Worm (Caenorhabditis elegans): ENCODE data around the gene C27F2.9.
A peak's percentile ranks its signal among the peaks of the same experiment; 100 is the strongest.

The C27F2.9 gene

ce11 chrIII:4951824-4952223, 11.0 kb downstream of the C27F2.9 start, which contains the start of gene flh-2:
flh-2 (plus strand) TSS chrIII:4952124.
- TF ChIP-seq mls-2 (tag; optimal IDR thresholded peaks at IDR 0.05): no peak
- TF ChIP-seq nhr-76 (tag; optimal IDR thresholded peaks at IDR 0.05): no peak
- no peak for TF ChIP-seq lin-32 (GFP tag; optimal IDR thresholded peaks at IDR 0.05)
- no peak for TF ChIP-seq nhr-2 (tag; optimal IDR thresholded peaks at IDR 0.05)
- no peak for TF ChIP-seq ces-1 (GFP tag; optimal IDR thresholded peaks at IDR 0.05)
- TF ChIP-seq nhr-237 (tag; optimal IDR thresholded peaks at IDR 0.05): no peak
- TF ChIP-seq nhr-12 (tag; optimal IDR thresholded peaks at IDR 0.05): no peak
- TF ChIP-seq ham-2 (GFP tag; optimal IDR thresholded peaks at IDR 0.05): no peak
- TF ChIP-seq blmp-1 (tag; optimal IDR thresholded peaks at IDR 0.05): no peak
- no peak for TF ChIP-seq drap-1 (GFP tag; optimal IDR thresholded peaks at IDR 0.05)
- TF ChIP-seq ceh-43 (GFP tag; optimal IDR thresholded peaks at IDR 0.05): no peak
- TF ChIP-seq sem-2 (GFP tag; optimal IDR thresholded peaks at IDR 0.05): no peak
- no peak for TF ChIP-seq ceh-39 (tag; optimal IDR thresholded peaks at IDR 0.05)
- TF ChIP-seq lin-13 (tag; optimal IDR thresholded peaks at IDR 0.05): no peak
- no peak for TF ChIP-seq snpc-4 (tag; optimal IDR thresholded peaks at IDR 0.05)
- TF ChIP-seq M03D4.4 (tag; optimal IDR thresholded peaks at IDR 0.05): no peak
- TF ChIP-seq tbx-8 (GFP tag; optimal IDR thresholded peaks at IDR 0.05): no peak
- no peak for TF ChIP-seq lsy-2 (tag; optimal IDR thresholded peaks at IDR 0.05)

- no peak for TF ChIP-seq M03D4.4 (tag; optimal IDR thresholded peaks at IDR 0.05)
- no peak for TF ChIP-seq cnd-1 (tag; optimal IDR thresholded peaks at IDR 0.05)
- no peak for TF ChIP-seq zip-8 (tag; optimal IDR thresholded peaks at IDR 0.05)
- TF ChIP-seq elt-3 (tag; optimal IDR thresholded peaks at IDR 0.05): no peak
- TF ChIP-seq lin-32 (GFP tag; optimal IDR thresholded peaks at IDR 0.05): no peak
- no peak for TF ChIP-seq sem-2 (GFP tag; optimal IDR thresholded peaks at IDR 0.05)
- no peak for TF ChIP-seq nhr-2 (tag; optimal IDR thresholded peaks at IDR 0.05)
- no peak for TF ChIP-seq hlh-1 (tag; optimal IDR thresholded peaks at IDR 0.05)
- TF ChIP-seq elt-1 (tag; optimal IDR thresholded peaks at IDR 0.05; ENCODE audit: borderline replicate concordance, insufficient read depth): no peak
- no peak for TF ChIP-seq unc-120 (tag; optimal IDR thresholded peaks at IDR 0.05; ENCODE audit: poor library complexity, severe bottlenecking)
- TF ChIP-seq sptf-1 (tag; optimal IDR thresholded peaks at IDR 0.05): no peak
- TF ChIP-seq drap-1 (GFP tag; optimal IDR thresholded peaks at IDR 0.05): no peak
- no peak for TF ChIP-seq lin-13 (tag; optimal IDR thresholded peaks at IDR 0.05)
- no peak for TF ChIP-seq mab-5 (tag; optimal IDR thresholded peaks at IDR 0.05)
- no peak for TF ChIP-seq flh-1 (GFP tag; optimal IDR thresholded peaks at IDR 0.05)
- no peak for TF ChIP-seq mls-2 (tag; optimal IDR thresholded peaks at IDR 0.05)
- TF ChIP-seq nhr-76 (tag; optimal IDR thresholded peaks at IDR 0.05): no peak
- no peak for TF ChIP-seq tbx-8 (GFP tag; optimal IDR thresholded peaks at IDR 0.05)
Observed at ce11 chrIII:4951210-4951609, 11.6 kb downstream of the C27F2.9 start.

- no peak for TF ChIP-seq ceh-39 (tag; optimal IDR thresholded peaks at IDR 0.05)
- TF ChIP-seq unc-120 (tag; optimal IDR thresholded peaks at IDR 0.05; ENCODE audit: poor library complexity, severe bottlenecking): no peak
- no peak for TF ChIP-seq mls-2 (tag; optimal IDR thresholded peaks at IDR 0.05)
Observed at ce11 chrIII:4950345-4950744, 12.5 kb downstream of the C27F2.9 start.

ce11 chrIII:4948631-4949030, 14.2 kb downstream of the C27F2.9 start:
- TF ChIP-seq sptf-1 (tag; optimal IDR thresholded peaks at IDR 0.05): peak; percentile 49
- no peak for TF ChIP-seq elt-1 (tag; optimal IDR thresholded peaks at IDR 0.05; ENCODE audit: borderline replicate concordance, insufficient read depth)
- peak; percentile 7 for TF ChIP-seq drap-1 (GFP tag; optimal IDR thresholded peaks at IDR 0.05)
- peak; percentile 51 for TF ChIP-seq mls-2 (tag; optimal IDR thresholded peaks at IDR 0.05)
- TF ChIP-seq unc-120 (tag; optimal IDR thresholded peaks at IDR 0.05; ENCODE audit: poor library complexity, severe bottlenecking): peak; percentile 50
- peak; percentile 31 for TF ChIP-seq flh-1 (GFP tag; optimal IDR thresholded peaks at IDR 0.05)
- peak; percentile 46 for TF ChIP-seq pha-4 (tag; optimal IDR thresholded peaks at IDR 0.05)
- peak; percentile 46 for TF ChIP-seq mep-1 (tag; optimal IDR thresholded peaks at IDR 0.05)
- peak; percentile 44 for TF ChIP-seq M03D4.4 (tag; optimal IDR thresholded peaks at IDR 0.05)
- TF ChIP-seq tbx-8 (GFP tag; optimal IDR thresholded peaks at IDR 0.05): no peak
- TF ChIP-seq cnd-1 (tag; optimal IDR thresholded peaks at IDR 0.05): no peak
- TF ChIP-seq ham-2 (GFP tag; optimal IDR thresholded peaks at IDR 0.05): peak; percentile 61
- TF ChIP-seq nhr-2 (tag; optimal IDR thresholded peaks at IDR 0.05): no peak

ce11 chrIII:4947352-4947751, 15.5 kb downstream of the C27F2.9 start:
- TF ChIP-seq unc-120 (tag; optimal IDR thresholded peaks at IDR 0.05; ENCODE audit: poor library complexity, severe bottlenecking): peak; percentile 64
- peak; percentile 43 for TF ChIP-seq tbx-8 (GFP tag; optimal IDR thresholded peaks at IDR 0.05)
- TF ChIP-seq ztf-11 (tag; optimal IDR thresholded peaks at IDR 0.05): peak; percentile 83
- peak; percentile 80 for TF ChIP-seq ham-2 (GFP tag; optimal IDR thresholded peaks at IDR 0.05)
- no peak for TF ChIP-seq nhr-237 (tag; optimal IDR thresholded peaks at IDR 0.05)
- TF ChIP-seq pha-4 (tag; optimal IDR thresholded peaks at IDR 0.05): no peak
- peak; percentile 57 for TF ChIP-seq drap-1 (GFP tag; optimal IDR thresholded peaks at IDR 0.05)
- no peak for TF ChIP-seq lin-13 (tag; optimal IDR thresholded peaks at IDR 0.05)
- TF ChIP-seq mep-1 (tag; optimal IDR thresholded peaks at IDR 0.05): peak; percentile 52
- TF ChIP-seq nhr-2 (tag; optimal IDR thresholded peaks at IDR 0.05): no peak
- no peak for TF ChIP-seq nhr-76 (tag; optimal IDR thresholded peaks at IDR 0.05)
- peak; percentile 58 for TF ChIP-seq ceh-43 (GFP tag; optimal IDR thresholded peaks at IDR 0.05)
- TF ChIP-seq mls-2 (tag; optimal IDR thresholded peaks at IDR 0.05): peak; percentile 86
- TF ChIP-seq ceh-83 (GFP tag; optimal IDR thresholded peaks at IDR 0.05): peak; percentile 78
- peak; percentile 84 for TF ChIP-seq sptf-1 (tag; optimal IDR thresholded peaks at IDR 0.05)
- peak; percentile 29 for TF ChIP-seq sem-2 (GFP tag; optimal IDR thresholded peaks at IDR 0.05)
- TF ChIP-seq lsy-2 (tag; optimal IDR thresholded peaks at IDR 0.05): no peak
- TF ChIP-seq hlh-1 (tag; optimal IDR thresholded peaks at IDR 0.05): peak; percentile 15
- no peak for TF ChIP-seq elt-1 (tag; optimal IDR thresholded peaks at IDR 0.05; ENCODE audit: borderline replicate concordance, insufficient read depth)
- TF ChIP-seq snpc-4 (tag; optimal IDR thresholded peaks at IDR 0.05): no peak
- peak; percentile 91 for TF ChIP-seq cnd-1 (tag; optimal IDR thresholded peaks at IDR 0.05)
- no peak for TF ChIP-seq nhr-28 (tag; optimal IDR thresholded peaks at IDR 0.05)
- TF ChIP-seq ces-1 (GFP tag; optimal IDR thresholded peaks at IDR 0.05): peak; percentile 71
- peak; percentile 71 for TF ChIP-seq unc-62 (GFP tag; optimal IDR thresholded peaks at IDR 0.05)
- TF ChIP-seq flh-1 (GFP tag; optimal IDR thresholded peaks at IDR 0.05): no peak
- TF ChIP-seq elt-3 (tag; optimal IDR thresholded peaks at IDR 0.05): no peak
- peak; percentile 73 for TF ChIP-seq M03D4.4 (tag; optimal IDR thresholded peaks at IDR 0.05)
- TF ChIP-seq unc-39 (tag; optimal IDR thresholded peaks at IDR 0.05): no peak
- no peak for TF ChIP-seq mab-5 (tag; optimal IDR thresholded peaks at IDR 0.05)
- peak; percentile 20 for TF ChIP-seq lin-32 (GFP tag; optimal IDR thresholded peaks at IDR 0.05)
- no peak for TF ChIP-seq blmp-1 (tag; optimal IDR thresholded peaks at IDR 0.05)

Measured in whole organism, mixed stage, embryonic.